Fruit fly (Drosophila melanogaster): ENCODE measurements around the gene Prtl99C.
A peak's percentile ranks its signal among the peaks of the same experiment; 100 is the strongest.

- TF ChIP-seq EcR (GFP tag; optimal IDR thresholded peaks at IDR 0.05): no peak
- TF ChIP-seq CG34367 (tag; optimal IDR thresholded peaks at IDR 0.05): no peak
- TF ChIP-seq rn (GFP tag; IDR thresholded peaks at IDR 0.05): no peak
- TF ChIP-seq CG13204 (GFP tag; optimal IDR thresholded peaks at IDR 0.05): no peak
- no peak for TF ChIP-seq D1 (tag; optimal IDR thresholded peaks at IDR 0.05)
- peak; percentile 38; the same call in 1 of the 3 replicates for TF ChIP-seq CG4496 (GFP tag; IDR thresholded peaks at IDR 0.05)
- TF ChIP-seq CG9948 (tag; optimal IDR thresholded peaks at IDR 0.05): no peak
- TF ChIP-seq fd96Ca (GFP tag; IDR thresholded peaks at IDR 0.05): peak; percentile 60
- TF ChIP-seq CG14655 (GFP tag; optimal IDR thresholded peaks at IDR 0.05): peak; percentile 49
Measured at dm6 chr3R:29837771-29838170, 2.0 kb downstream of the Prtl99C start.

All from whole organism, pupa.